Worm (Caenorhabditis elegans) whole organism, young adult: ENCODE results near the gene tctn-1.
A peak's percentile ranks its signal among the peaks of the same experiment; 100 is the strongest.

ENCODE experiments used
- B0035.1 ChIP-seq: sonication (generic microtip); optimal IDR thresholded peaks from 2 replicates; lab custom pipeline; 2016; ENCODE audit warnings: missing genetic modification characterization, mild to moderate bottlenecking, missing compliant biosample characterization, missing genotype, missing genetic modification reagents
- B0261.1 ChIP-seq: sonication (generic microtip); optimal IDR thresholded peaks from 2 replicates; lab custom pipeline; 2016; ENCODE audit warnings: mild to moderate bottlenecking, missing genetic modification characterization, moderate library complexity, missing compliant biosample characterization
- B0336.3 ChIP-seq: fragments of 200-800 bp; sonication (Bioruptor generic); IDR thresholded peaks from 2 replicates; pipeline ENCODE4 v1.3.6; 2022; ENCODE audit warnings: missing genetic modification characterization, missing compliant biosample characterization
- D2030.7 ChIP-seq: fragments of 200-800 bp; sonication (Bioruptor generic); IDR thresholded peaks from 2 replicates; pipeline ENCODE4 v1.3.6; 2022; ENCODE audit warnings: missing genetic modification reagents, missing genetic modification characterization, missing compliant biosample characterization
- F22D6.2 ChIP-seq: sonication (generic microtip); optimal IDR thresholded peaks from 2 replicates; lab custom pipeline; 2016; ENCODE audit warnings: mild to moderate bottlenecking, missing genetic modification characterization, missing compliant biosample characterization
- F37B4.10 ChIP-seq: fragments of 200-800 bp; sonication (Bioruptor generic); IDR thresholded peaks from 2 replicates; pipeline ENCODE4 v1.3.6; 2022; ENCODE audit warnings: missing genetic modification characterization, missing compliant biosample characterization
- F57A8.1 ChIP-seq: fragments of 200-800 bp; sonication (Bioruptor generic); optimal IDR thresholded peaks from 2 replicates; lab custom pipeline; 2018; ENCODE audit warnings: mild to moderate bottlenecking, missing genetic modification characterization, moderate library complexity, missing compliant biosample characterization
- K11D2.4 ChIP-seq: fragments of 200-800 bp; sonication (Bioruptor generic); IDR thresholded peaks from 2 replicates; pipeline ENCODE4 v1.3.6; 2022; ENCODE audit warnings: missing genetic modification reagents, missing genetic modification characterization, missing compliant biosample characterization
- T26A5.8 ChIP-seq: sonication (generic microtip); optimal IDR thresholded peaks from 2 replicates; lab custom pipeline; 2016; ENCODE audit warnings: missing genetic modification characterization, missing compliant biosample characterization
- Y53G8AR.9 ChIP-seq: fragments of 200-800 bp; sonication (Bioruptor generic); conservative IDR thresholded peaks from 2 replicates; pipeline ENCODE4 v1.3.6; 2022; ENCODE audit warnings: missing genetic modification reagents, missing genetic modification characterization, missing compliant biosample characterization
- Y79H2A.3 ChIP-seq: fragments of 200-800 bp; sonication (Bioruptor generic); conservative IDR thresholded peaks from 2 replicates; pipeline ENCODE4 v1.3.6; 2022; ENCODE audit warnings: missing genetic modification reagents, missing genetic modification characterization, missing compliant biosample characterization
- aptf-3 ChIP-seq: fragments of 200-800 bp; sonication (Bioruptor generic); IDR thresholded peaks from 2 replicates; pipeline ENCODE4 v1.3.6; 2022; ENCODE audit warnings: missing genetic modification characterization, missing compliant biosample characterization
- cebp-1 ChIP-seq, 2 experiments: fragments of 200-800 bp in 1 of 2; sonication (Bioruptor generic) in 1 of 2; sonication (generic microtip) in 1 of 2; IDR thresholded peaks in 1 of 2; optimal IDR thresholded peaks in 1 of 2; 2 replicates each; pipeline versions ENCODE4 v1.3.6 to Lab custom; 2017 to 2022; ENCODE audit warnings: missing compliant biosample characterization in 2 of 2, missing genetic modification characterization in 2 of 2, mild to moderate bottlenecking in 1 of 2, missing genetic modification reagents in 1 of 2, moderate library complexity in 1 of 2
- ceh-27 ChIP-seq: fragments of 200-800 bp; sonication (Bioruptor generic); optimal IDR thresholded peaks from 2 replicates; lab custom pipeline; 2018; ENCODE audit warnings: mild to moderate bottlenecking, missing genetic modification characterization, moderate library complexity, missing compliant biosample characterization
- ceh-79 ChIP-seq: sonication (generic microtip); optimal IDR thresholded peaks from 2 replicates; lab custom pipeline; 2017; ENCODE audit warnings: mild to moderate bottlenecking, missing genetic modification characterization, missing compliant biosample characterization
- chd-7 ChIP-seq: sonication (generic microtip); optimal IDR thresholded peaks from 2 replicates; lab custom pipeline; 2016; ENCODE audit warnings: mild to moderate bottlenecking, missing genetic modification characterization, moderate library complexity, missing compliant biosample characterization
- dox-1 ChIP-seq: fragments of 200-800 bp; sonication (Bioruptor generic); IDR thresholded peaks from 2 replicates; pipeline ENCODE4 v1.3.6; 2022; ENCODE audit warnings: missing genetic modification reagents, missing genetic modification characterization, missing compliant biosample characterization
- dpff-1 ChIP-seq: sonication (generic microtip); optimal IDR thresholded peaks from 2 replicates; lab custom pipeline; 2017; ENCODE audit warnings: mild to moderate bottlenecking, missing genetic modification characterization, missing compliant biosample characterization
- ekl-4 ChIP-seq: fragments of 200-800 bp; sonication (Bioruptor generic); IDR thresholded peaks from 2 replicates; pipeline ENCODE4 v1.3.6; 2022; ENCODE audit warnings: missing genetic modification reagents, missing genetic modification characterization, missing compliant biosample characterization
- fkh-3 ChIP-seq: sonication (generic microtip); optimal IDR thresholded peaks from 2 replicates; lab custom pipeline; 2016; ENCODE audit warnings: mild to moderate bottlenecking, missing genetic modification characterization, missing compliant biosample characterization
- hlh-26 ChIP-seq: fragments of 200-800 bp; sonication (Bioruptor generic); conservative IDR thresholded peaks from 2 replicates; pipeline ENCODE4 v1.3.6; 2022; ENCODE audit warnings: missing genetic modification reagents, missing genetic modification characterization, missing compliant biosample characterization
- hmg-20 ChIP-seq: fragments of 200-800 bp; sonication (Bioruptor generic); IDR thresholded peaks from 2 replicates; pipeline ENCODE4 v1.3.6; 2022; ENCODE audit warnings: missing genetic modification reagents, missing genetic modification characterization, missing compliant biosample characterization
- hsf-1 ChIP-seq: fragments of 200-800 bp; sonication (Bioruptor generic); IDR thresholded peaks from 2 replicates; pipeline ENCODE4 v1.3.6; 2022; ENCODE audit warnings: missing genetic modification reagents, missing genetic modification characterization, missing compliant biosample characterization
- let-526 ChIP-seq: fragments of 200-800 bp; sonication (Bioruptor generic); IDR thresholded peaks from 2 replicates; pipeline ENCODE4 v1.3.6; 2022; ENCODE audit warnings: missing genetic modification reagents, missing genetic modification characterization, missing compliant biosample characterization
- let-607 ChIP-seq, 2 experiments: fragments of 200-800 bp in 1 of 2; sonication (Bioruptor generic) in 1 of 2; sonication (generic microtip) in 1 of 2; optimal IDR thresholded peaks; 2 replicates each; lab custom pipeline; 2016 to 2018; ENCODE audit warnings: mild to moderate bottlenecking in 2 of 2, missing compliant biosample characterization in 2 of 2, missing genetic modification characterization in 2 of 2, moderate library complexity in 2 of 2, missing genotype in 1 of 2
- lin-26 ChIP-seq: fragments of 200-800 bp; sonication (Bioruptor generic); IDR thresholded peaks from 2 replicates; pipeline ENCODE4 v1.3.6; 2022; ENCODE audit warnings: missing genetic modification reagents, missing genetic modification characterization, missing compliant biosample characterization
- lsl-1 ChIP-seq: fragments of 200-800 bp; sonication (Bioruptor generic); optimal IDR thresholded peaks from 2 replicates; lab custom pipeline; 2018; ENCODE audit warnings: mild to moderate bottlenecking, missing genetic modification characterization, moderate library complexity, missing compliant biosample characterization
- madf-10 ChIP-seq: sonication (generic microtip); optimal IDR thresholded peaks from 2 replicates; lab custom pipeline; 2016; ENCODE audit warnings: mild to moderate bottlenecking, missing genetic modification characterization, missing compliant biosample characterization
- mcd-1 ChIP-seq: fragments of 200-800 bp; sonication (Bioruptor generic); IDR thresholded peaks from 2 replicates; pipeline ENCODE4 v1.3.6; 2022; ENCODE audit warnings: missing genetic modification reagents, missing genetic modification characterization, missing compliant biosample characterization
- mes-4 ChIP-seq: sonication (generic microtip); optimal IDR thresholded peaks from 2 replicates; lab custom pipeline; 2016; ENCODE audit warnings: missing genotype, missing genetic modification characterization, missing compliant biosample characterization
- mxl-1 ChIP-seq: sonication (generic microtip); optimal IDR thresholded peaks from 2 replicates; lab custom pipeline; 2016; ENCODE audit warnings: missing genetic modification characterization, missing compliant biosample characterization
- nfya-1 ChIP-seq: sonication (generic microtip); optimal IDR thresholded peaks from 2 replicates; lab custom pipeline; 2017; ENCODE audit warnings: antibody characterized with exemption, missing compliant biosample characterization, missing genetic modification characterization, borderline replicate concordance; ENCODE audit not compliant: insufficient read depth
- nfyb-1 ChIP-seq: fragments of 200-800 bp; sonication (Bioruptor generic); IDR thresholded peaks from 2 replicates; pipeline ENCODE4 v1.3.6; 2022; ENCODE audit warnings: missing genetic modification reagents, missing genetic modification characterization, missing compliant biosample characterization
- nhr-90 ChIP-seq: sonication (generic microtip); optimal IDR thresholded peaks from 2 replicates; lab custom pipeline; 2016; ENCODE audit warnings: missing genotype, mild to moderate bottlenecking, missing genetic modification characterization, missing compliant biosample characterization
- pbrm-1 ChIP-seq: fragments of 200-800 bp; sonication (Bioruptor generic); IDR thresholded peaks from 2 replicates; pipeline ENCODE4 v1.3.6; 2022; ENCODE audit warnings: missing genetic modification reagents, missing genetic modification characterization, missing compliant biosample characterization
- rcor-1 ChIP-seq: fragments of 200-800 bp; sonication (Bioruptor generic); IDR thresholded peaks from 2 replicates; pipeline ENCODE4 v1.3.6; 2022; ENCODE audit warnings: missing genetic modification reagents, missing genetic modification characterization, missing compliant biosample characterization
- rec-8 ChIP-seq, 2 experiments: sonication (generic microtip); optimal IDR thresholded peaks; 2 replicates each; lab custom pipeline; 2016; ENCODE audit warnings: mild to moderate bottlenecking in 2 of 2, missing genetic modification characterization in 2 of 2, missing genetic modification reagents in 2 of 2, missing genotype in 2 of 2, missing biosample characterization in 1 of 2, missing compliant biosample characterization in 1 of 2, moderate library complexity in 1 of 2
- repo-1 ChIP-seq: sonication (generic microtip); optimal IDR thresholded peaks from 2 replicates; lab custom pipeline; 2017; ENCODE audit warnings: mild to moderate bottlenecking, missing genetic modification characterization, missing compliant biosample characterization
- snpc-1.1 ChIP-seq: sonication (generic microtip); optimal IDR thresholded peaks from 2 replicates; lab custom pipeline; 2017; ENCODE audit warnings: missing genetic modification characterization, mild to moderate bottlenecking, missing compliant biosample characterization, antibody characterized with exemption, moderate library complexity, missing genotype, missing genetic modification reagents; ENCODE audit not compliant: insufficient read depth
- snpc-4 ChIP-seq, 5 experiments: fragments of 150-350 bp in 1 of 5; sonication (generic microtip) in 4 of 5; optimal IDR thresholded peaks; 2 replicates each; lab custom pipeline; 2014 to 2018; ENCODE audit warnings: missing genetic modification characterization in 5 of 5, missing biosample characterization in 3 of 5, antibody characterized with exemption in 2 of 5, mild to moderate bottlenecking in 2 of 5, missing compliant biosample characterization in 2 of 5, missing genotype in 2 of 5, moderate library complexity in 2 of 5, missing genetic modification reagents in 1 of 5
- somi-1 ChIP-seq: fragments of 200-800 bp; sonication (Bioruptor generic); optimal IDR thresholded peaks from 2 replicates; lab custom pipeline; 2018; ENCODE audit warnings: mild to moderate bottlenecking, missing genetic modification characterization, missing compliant biosample characterization
- tbp1 ChIP-seq: fragments of 200-800 bp; sonication (Bioruptor generic); optimal IDR thresholded peaks from 2 replicates; lab custom pipeline; 2018; ENCODE audit warnings: mild to moderate bottlenecking, missing genetic modification characterization, missing compliant biosample characterization
- tlf-1 ChIP-seq: fragments of 200-800 bp; sonication (Bioruptor generic); optimal IDR thresholded peaks from 2 replicates; lab custom pipeline; 2018; ENCODE audit warnings: mild to moderate bottlenecking, missing genetic modification characterization, missing compliant biosample characterization
- unc-130 ChIP-seq: sonication (generic microtip); optimal IDR thresholded peaks from 2 replicates; lab custom pipeline; 2016; ENCODE audit warnings: missing genetic modification reagents, missing genetic modification characterization, missing compliant biosample characterization
- ztf-25 ChIP-seq: fragments of 200-800 bp; sonication (Bioruptor generic); IDR thresholded peaks from 2 replicates; pipeline ENCODE4 v1.3.6; 2022; ENCODE audit warnings: missing genetic modification reagents, missing genetic modification characterization, missing compliant biosample characterization
- ztf-26 ChIP-seq: sonication (generic microtip); optimal IDR thresholded peaks from 2 replicates; lab custom pipeline; 2017; ENCODE audit warnings: missing genetic modification characterization, missing compliant biosample characterization
- ztf-3 ChIP-seq: fragments of 200-800 bp; sonication (Bioruptor generic); optimal IDR thresholded peaks from 2 replicates; lab custom pipeline; 2018; ENCODE audit warnings: mild to moderate bottlenecking, missing genetic modification characterization, missing compliant biosample characterization

tctn-1 gene

DNA sequence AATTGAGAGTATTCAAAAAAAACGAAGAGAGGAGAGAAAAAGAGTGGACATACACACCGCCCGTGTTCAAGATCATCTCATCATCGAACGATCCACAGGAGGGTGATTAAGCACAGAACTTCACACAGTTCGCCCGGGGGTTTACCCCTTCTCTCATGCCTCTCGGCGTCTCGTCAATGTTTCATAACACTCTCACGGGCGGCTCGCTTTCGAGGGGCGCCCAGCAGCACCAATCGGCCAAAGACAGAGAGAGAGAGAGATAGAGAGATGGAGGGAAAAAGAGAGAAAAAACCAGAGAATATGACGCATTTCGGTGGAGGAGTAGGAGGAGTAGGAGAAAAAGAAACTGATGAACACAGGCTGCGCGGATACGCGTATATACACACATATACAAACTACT, 42.5 kb downstream of the tctn-1 start (continued):
- TF ChIP-seq D2030.7 (GFP tag; lab: Robert Waterston, UW): no peak
- TF ChIP-seq hmg-20 (GFP tag; lab: Robert Waterston, UW): no peak
- TF ChIP-seq mxl-1 (tag; lab: Kevin White, UChicago): no peak
- TF ChIP-seq chd-7 (tag; lab: Kevin White, UChicago): no peak
- peak; percentile 52 for TF ChIP-seq pbrm-1 (GFP tag; lab: Robert Waterston, UW)
- peak; percentile 58; the same call in 1 of the 2 replicates for TF ChIP-seq rcor-1 (GFP tag; lab: Robert Waterston, UW)
- TF ChIP-seq ztf-3 (GFP tag; lab: Kevin White, UChicago): no peak
- TF ChIP-seq F37B4.10: no peak
- no peak for TF ChIP-seq ceh-79
- TF ChIP-seq let-607 (tag; optimal IDR thresholded peaks at IDR 0.05; lab: Kevin White, UChicago): peak in 1 of 2 experiments; percentile 27
- TF ChIP-seq K11D2.4 (GFP tag; lab: Robert Waterston, UW): peak; percentile 57; the same call in 1 of the 2 replicates
- peak; percentile 21 for TF ChIP-seq repo-1 (tag; lab: Kevin White, UChicago)
- TF ChIP-seq somi-1 (GFP tag; lab: Kevin White, UChicago): no peak
- no peak for TF ChIP-seq ztf-25
- TF ChIP-seq F57A8.1 (GFP tag; lab: Kevin White, UChicago): no peak
- peak; percentile 59; the same call in 1 of the 2 replicates for TF ChIP-seq nfyb-1 (GFP tag; lab: Robert Waterston, UW)
- TF ChIP-seq dpff-1 (tag; lab: Kevin White, UChicago): no peak
- no peak for TF ChIP-seq Y53G8AR.9 (GFP tag; lab: Robert Waterston, UW)
- 0 out of 2 replicates have a peak, but pooled peaks have one; percentile 47 for TF ChIP-seq let-526
- peak; percentile 43; the same call in 1 of the 2 replicates for TF ChIP-seq B0336.3
- no peak for TF ChIP-seq rec-8 (tag; optimal IDR thresholded peaks at IDR 0.05; lab: Kevin White, UChicago)
- peak; percentile 19 for TF ChIP-seq madf-10 (tag; lab: Kevin White, UChicago)
- TF ChIP-seq hlh-26 (GFP tag; lab: Robert Waterston, UW): no peak
- peak; percentile 83; the same call in 1 of the 2 replicates for TF ChIP-seq dox-1
- no peak for TF ChIP-seq snpc-4 (GFP tag; optimal IDR thresholded peaks at IDR 0.05; lab: Kevin White, UChicago)
- TF ChIP-seq snpc-4 (tag; optimal IDR thresholded peaks at IDR 0.05; lab: Kevin White, UChicago): peak in 1 of 4 experiments; percentile 25
- no peak for TF ChIP-seq B0261.1 (tag; lab: Kevin White, UChicago)
- TF ChIP-seq nfya-1: no peak
- no peak for TF ChIP-seq unc-130 (GFP tag; lab: Kevin White, UChicago)
- no peak for TF ChIP-seq F22D6.2
- peak; percentile 15 for TF ChIP-seq ztf-26 (tag; lab: Kevin White, UChicago)
- 0 out of 2 replicates have a peak, but pooled peaks have one; percentile 15 for TF ChIP-seq hsf-1 (GFP tag; lab: Robert Waterston, UW)
- no peak for TF ChIP-seq lsl-1
- no peak for TF ChIP-seq mes-4 (tag; lab: Kevin White, UChicago)
- peak; percentile 28 for TF ChIP-seq ceh-27 (GFP tag; lab: Kevin White, UChicago)
- no peak for TF ChIP-seq T26A5.8 (tag; lab: Kevin White, UChicago)
- peak; percentile 65 for TF ChIP-seq mcd-1
- TF ChIP-seq B0035.1 (tag; lab: Kevin White, UChicago): no peak
- TF ChIP-seq tlf-1 (GFP tag; lab: Kevin White, UChicago): no peak
- TF ChIP-seq tbp1 (GFP tag; lab: Kevin White, UChicago): peak; percentile 27
- TF ChIP-seq lin-26 (GFP tag; lab: Robert Waterston, UW): peak; percentile 63; the same call in 1 of the 2 replicates
- no peak for TF ChIP-seq fkh-3 (tag; lab: Kevin White, UChicago)
- TF ChIP-seq nhr-90 (tag; lab: Kevin White, UChicago): peak; percentile 51
- no peak for TF ChIP-seq ekl-4 (GFP tag; lab: Robert Waterston, UW)
- no peak for TF ChIP-seq snpc-1.1
- no peak for TF ChIP-seq aptf-3 (GFP tag; lab: Robert Waterston, UW)
- TF ChIP-seq Y79H2A.3 (GFP tag; lab: Robert Waterston, UW): no peak
- peak; percentile 82 for TF ChIP-seq cebp-1 (GFP tag; IDR thresholded peaks at IDR 0.05; lab: Robert Waterston, UW)
- peak; percentile 96 for TF ChIP-seq cebp-1 (tag; optimal IDR thresholded peaks at IDR 0.05; lab: Kevin White, UChicago)
